Worm (Caenorhabditis elegans) whole organism, mixed stage, embryonic: Measurements from ENCODE around the gene M02D8.6.

ENCODE experiments used
- ceh-39 ChIP-seq: fragments of 150-350 bp; optimal IDR thresholded peaks from 2 replicates; lab custom pipeline; 2014; ENCODE audit warnings: missing biosample characterization, missing genetic modification characterization
- ceh-83 ChIP-seq: fragments of 200-800 bp; sonication (Bioruptor generic); optimal IDR thresholded peaks from 2 replicates; lab custom pipeline; 2018; ENCODE audit warnings: mild to moderate bottlenecking, missing genetic modification characterization, missing compliant biosample characterization
- ces-1 ChIP-seq: fragments of 150-350 bp; optimal IDR thresholded peaks from 2 replicates; lab custom pipeline; 2014; ENCODE audit warnings: missing biosample characterization, missing genetic modification reagents, missing genetic modification characterization
- lin-13 ChIP-seq: fragments of 150-350 bp; optimal IDR thresholded peaks from 2 replicates; lab custom pipeline; 2014; ENCODE audit warnings: missing biosample characterization, missing genetic modification characterization
- nhr-12 ChIP-seq: fragments of 150-350 bp; optimal IDR thresholded peaks from 2 replicates; lab custom pipeline; 2014; ENCODE audit warnings: missing biosample characterization, missing genetic modification characterization
- nhr-28 ChIP-seq: fragments of 150-350 bp; optimal IDR thresholded peaks from 2 replicates; lab custom pipeline; 2014; ENCODE audit warnings: missing biosample characterization, missing genetic modification characterization
- sem-2 ChIP-seq: fragments of 200-800 bp; sonication (Bioruptor generic); optimal IDR thresholded peaks from 2 replicates; lab custom pipeline; 2018; ENCODE audit warnings: mild to moderate bottlenecking, missing genetic modification characterization, missing compliant biosample characterization
- snpc-4 ChIP-seq: fragments of 150-350 bp; optimal IDR thresholded peaks from 2 replicates; lab custom pipeline; 2014; ENCODE audit warnings: missing biosample characterization, missing genetic modification characterization
- unc-39 ChIP-seq: fragments of 150-350 bp; optimal IDR thresholded peaks from 2 replicates; lab custom pipeline; 2014; ENCODE audit warnings: missing biosample characterization, missing genetic modification characterization
- unc-62 ChIP-seq: fragments of 150-350 bp; optimal IDR thresholded peaks from 2 replicates; lab custom pipeline; 2014; ENCODE audit warnings: missing biosample characterization, missing genetic modification reagents, missing genetic modification characterization
- ztf-11 ChIP-seq: fragments of 150-350 bp; optimal IDR thresholded peaks from 2 replicates; lab custom pipeline; 2014; ENCODE audit warnings: missing biosample characterization, missing genetic modification characterization

DNA sequence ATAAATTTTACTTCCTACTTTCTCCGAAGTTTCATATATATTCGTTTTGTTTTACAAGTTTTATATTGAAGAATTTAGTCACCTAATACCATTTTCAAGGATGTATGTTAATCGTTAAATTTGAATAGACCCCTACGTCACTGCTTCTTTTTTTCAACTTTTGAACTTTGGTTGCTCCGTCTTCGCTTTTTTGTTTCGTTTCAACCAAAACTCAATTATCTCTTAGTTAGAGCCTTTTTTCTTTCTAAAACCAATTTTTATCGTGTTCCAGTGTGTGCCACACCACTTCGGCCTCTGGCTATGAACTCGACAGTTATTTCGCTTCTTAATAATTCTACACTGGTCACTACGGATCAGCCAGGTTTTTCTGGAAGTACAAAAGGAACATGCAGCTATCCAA is 34.2 kb downstream of the M02D8.6 start, which contains the start of gene frpr-8:
- TF ChIP-seq ceh-83 (GFP tag; lab: Kevin White, UChicago) (no peak), nhr-28 (tag; lab: Kevin White, UChicago) (no peak), ceh-39 (tag; lab: Kevin White, UChicago) (no peak), nhr-12 (tag; lab: Kevin White, UChicago) (no peak), ces-1 (GFP tag; lab: Kevin White, UChicago) (no peak), lin-13 (tag; lab: Kevin White, UChicago) (no peak), ztf-11 (tag; lab: Kevin White, UChicago) (no peak), snpc-4 (no peak), unc-39 (no peak), sem-2 (no peak), unc-62 (GFP tag; lab: Kevin White, UChicago) (no peak)
